Fruit fly (Drosophila melanogaster): ENCODE measurements around the gene SkpA.

Gene SkpA

DNA sequence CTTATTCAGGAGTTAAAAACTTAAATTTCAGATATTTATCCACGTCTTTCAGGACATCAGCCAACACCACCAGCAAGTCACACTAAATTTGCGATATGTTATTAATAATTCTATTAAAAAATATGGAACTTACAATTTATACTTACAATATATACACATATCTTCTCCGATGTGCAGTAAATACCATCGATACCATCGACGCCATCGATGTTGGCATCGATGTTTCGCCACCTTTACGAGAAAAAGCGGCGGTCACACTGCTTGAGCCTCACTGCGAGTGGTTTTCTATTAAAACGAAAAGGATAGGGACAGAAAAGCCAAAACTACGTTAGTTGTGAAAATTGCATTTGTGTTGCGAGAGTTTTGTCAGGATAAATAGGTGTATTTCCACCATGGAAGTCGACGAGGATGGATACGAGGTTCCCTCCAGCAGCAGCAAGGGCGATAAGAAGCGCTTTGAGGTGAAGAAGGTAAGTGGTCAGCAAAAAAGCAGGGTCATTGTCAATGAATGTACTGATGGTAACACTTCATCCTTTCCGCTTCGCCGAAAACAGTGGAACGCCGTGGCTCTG is 8.8 kb upstream of the SkpA start, which contains the start of gene Roc1a (continued):
- no peak for TF ChIP-seq CG32264 (GFP tag; optimal IDR thresholded peaks at IDR 0.05)
- TF ChIP-seq h (GFP tag; optimal IDR thresholded peaks at IDR 0.05), result no peak
- TF ChIP-seq Mio (GFP tag; optimal IDR thresholded peaks at IDR 0.05), result no peak
- no peak for TF ChIP-seq Vsx2 (GFP tag; optimal IDR thresholded peaks at IDR 0.05; ENCODE audit: partially characterized antibody)
- no peak for TF ChIP-seq Jra (GFP tag; optimal IDR thresholded peaks at IDR 0.05)
- TF ChIP-seq psq (GFP tag; optimal IDR thresholded peaks at IDR 0.05), result peak; percentile 21
- no peak for TF ChIP-seq N (GFP tag; optimal IDR thresholded peaks at IDR 0.05)
- TF ChIP-seq CG9705 (GFP tag; optimal IDR thresholded peaks at IDR 0.05), result no peak
- no peak for TF ChIP-seq Rel (GFP tag; optimal IDR thresholded peaks at IDR 0.05)
- TF ChIP-seq Rel (tag; optimal IDR thresholded peaks at IDR 0.05), result peak; percentile 33
- no peak for TF ChIP-seq Abd-B (GFP tag; optimal IDR thresholded peaks at IDR 0.05)

DNA sequence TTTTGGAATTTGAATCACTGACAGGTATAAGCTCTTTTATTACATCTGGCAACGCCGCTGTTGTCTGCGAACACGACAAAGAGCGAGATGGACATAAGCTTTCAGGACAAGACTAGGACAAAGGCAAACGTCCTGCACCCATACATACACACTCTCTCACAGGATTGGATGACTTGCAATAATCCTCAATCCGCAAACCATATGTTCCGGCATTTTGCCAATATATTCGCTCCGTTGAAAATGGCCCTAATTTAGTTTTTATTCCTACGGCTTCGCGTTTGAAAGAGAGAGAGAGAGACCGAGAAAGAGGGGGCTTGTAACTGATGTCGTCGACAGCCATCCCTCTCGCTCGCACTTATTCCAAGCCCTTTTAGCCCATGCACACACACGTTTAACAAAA is 1.7 kb upstream of the SkpA start:
- TF ChIP-seq ey (GFP tag; optimal IDR thresholded peaks at IDR 0.05) (no peak), Hr78 (GFP tag; optimal IDR thresholded peaks at IDR 0.05) (no peak), sage (GFP tag; optimal IDR thresholded peaks at IDR 0.05) (no peak), Dif (GFP tag; optimal IDR thresholded peaks at IDR 0.05; ENCODE audit: partially characterized antibody) (no peak), woc (GFP tag; optimal IDR thresholded peaks at IDR 0.05) (no peak), CG9705 (GFP tag; optimal IDR thresholded peaks at IDR 0.05) (no peak), pan (optimal IDR thresholded peaks at IDR 0.05) (no peak), jim (GFP tag; optimal IDR thresholded peaks at IDR 0.05) (no peak), dmrt93B (GFP tag; optimal IDR thresholded peaks at IDR 0.05) (no peak), h (GFP tag; optimal IDR thresholded peaks at IDR 0.05) (no peak), Hnf4 (GFP tag; optimal IDR thresholded peaks at IDR 0.05) (no peak), lola (GFP tag; optimal IDR thresholded peaks at IDR 0.05) (no peak), HLH106 (tag; optimal IDR thresholded peaks at IDR 0.05) (no peak), CrebA (GFP tag; optimal IDR thresholded peaks at IDR 0.05; ENCODE audit: borderline replicate concordance) (no peak), GATAd (GFP tag; optimal IDR thresholded peaks at IDR 0.05) (no peak), br (GFP tag; optimal IDR thresholded peaks at IDR 0.05) (no peak), Dfd (GFP tag; optimal IDR thresholded peaks at IDR 0.05) (no peak), dsf (GFP tag; optimal IDR thresholded peaks at IDR 0.05; ENCODE audit: borderline replicate concordance) (no peak), Abd-B (GFP tag; optimal IDR thresholded peaks at IDR 0.05) (no peak), OdsH (GFP tag; optimal IDR thresholded peaks at IDR 0.05) (no peak)

DNA sequence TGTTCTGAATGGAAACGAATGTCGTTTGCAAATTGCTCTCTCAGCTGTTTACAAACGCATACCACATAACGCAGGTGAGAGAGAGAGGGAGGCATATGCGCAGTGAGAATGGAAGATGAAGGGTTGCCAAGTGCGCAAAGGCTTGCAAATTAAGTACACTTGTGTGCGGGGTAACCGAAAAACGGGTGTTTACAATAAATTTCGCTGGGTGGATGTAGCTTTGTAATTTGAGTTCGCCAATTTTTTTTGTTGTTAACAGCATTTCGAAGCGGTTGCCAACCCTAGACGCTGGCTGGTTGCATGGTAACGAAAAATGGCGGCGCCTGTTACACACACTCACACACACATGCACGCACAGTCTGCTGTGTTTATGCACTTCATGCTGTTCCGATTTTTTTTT is 965 bp upstream of the SkpA start:
- TF ChIP-seq Hr83 (GFP tag; optimal IDR thresholded peaks at IDR 0.05; ENCODE audit: poor library complexity, severe bottlenecking), result peak; percentile 94
- TF ChIP-seq rgr (GFP tag; optimal IDR thresholded peaks at IDR 0.05), result peak; percentile 98
- TF ChIP-seq woc (GFP tag; optimal IDR thresholded peaks at IDR 0.05), result peak; percentile 93
- peak; percentile 83 for TF ChIP-seq dsf (GFP tag; optimal IDR thresholded peaks at IDR 0.05; ENCODE audit: borderline replicate concordance)
- no peak for TF ChIP-seq dl (GFP tag; optimal IDR thresholded peaks at IDR 0.05; ENCODE audit: insufficient read depth in 1 of 2, partially characterized antibody in 2 of 2)
- peak; percentile 93 for TF ChIP-seq psq (GFP tag; optimal IDR thresholded peaks at IDR 0.05)
- no peak for TF ChIP-seq brk (GFP tag; optimal IDR thresholded peaks at IDR 0.05)
- no peak for TF ChIP-seq GATAd (GFP tag; optimal IDR thresholded peaks at IDR 0.05)
- TF ChIP-seq Sp1 (GFP tag; optimal IDR thresholded peaks at IDR 0.05), result peak; percentile 97
- TF ChIP-seq Hr78 (GFP tag; optimal IDR thresholded peaks at IDR 0.05), result no peak
- TF ChIP-seq Vsx2 (GFP tag; optimal IDR thresholded peaks at IDR 0.05; ENCODE audit: partially characterized antibody), result no peak
- TF ChIP-seq tai (GFP tag; optimal IDR thresholded peaks at IDR 0.05), result no peak
- peak; percentile 97 for TF ChIP-seq fru (GFP tag; optimal IDR thresholded peaks at IDR 0.05)
- TF ChIP-seq ey (GFP tag; optimal IDR thresholded peaks at IDR 0.05), result peak; percentile 98
- TF ChIP-seq Hnf4 (GFP tag; optimal IDR thresholded peaks at IDR 0.05), result peak; percentile 98
- TF ChIP-seq Mio (GFP tag; optimal IDR thresholded peaks at IDR 0.05), result peak; percentile 87
- TF ChIP-seq HLH106 (tag; optimal IDR thresholded peaks at IDR 0.05), result peak; percentile 97
- no peak for TF ChIP-seq Dfd (GFP tag; optimal IDR thresholded peaks at IDR 0.05)
- TF ChIP-seq pan (optimal IDR thresholded peaks at IDR 0.05), result no peak
- peak; percentile 95 for TF ChIP-seq sv (GFP tag; optimal IDR thresholded peaks at IDR 0.05)
- no peak for TF ChIP-seq N (GFP tag; optimal IDR thresholded peaks at IDR 0.05)
- peak; percentile 20 for TF ChIP-seq Dif (GFP tag; optimal IDR thresholded peaks at IDR 0.05; ENCODE audit: partially characterized antibody)
- TF ChIP-seq CrebA (GFP tag; optimal IDR thresholded peaks at IDR 0.05; ENCODE audit: borderline replicate concordance), result no peak
- TF ChIP-seq lola (GFP tag; optimal IDR thresholded peaks at IDR 0.05), result no peak
- TF ChIP-seq usp (GFP tag; optimal IDR thresholded peaks at IDR 0.05), result no peak
- peak; percentile 95 for TF ChIP-seq OdsH (GFP tag; optimal IDR thresholded peaks at IDR 0.05)
- TF ChIP-seq sage (GFP tag; optimal IDR thresholded peaks at IDR 0.05), result peak; percentile 91
- peak; percentile 91 for TF ChIP-seq CG32264 (GFP tag; optimal IDR thresholded peaks at IDR 0.05)
- peak; percentile 98 for TF ChIP-seq h (GFP tag; optimal IDR thresholded peaks at IDR 0.05)
- TF ChIP-seq CG9705 (GFP tag; optimal IDR thresholded peaks at IDR 0.05), result peak; percentile 96
- no peak for TF ChIP-seq Myc (optimal IDR thresholded peaks at IDR 0.05)
- no peak for TF ChIP-seq Abd-B (GFP tag; optimal IDR thresholded peaks at IDR 0.05)
- TF ChIP-seq br (GFP tag; optimal IDR thresholded peaks at IDR 0.05), result peak; percentile 97
- TF ChIP-seq Rel (GFP tag; optimal IDR thresholded peaks at IDR 0.05), result peak; percentile 95
- TF ChIP-seq Rel (tag; optimal IDR thresholded peaks at IDR 0.05), result peak; percentile 94
- TF ChIP-seq foxo (GFP tag; optimal IDR thresholded peaks at IDR 0.05), result peak; percentile 82 to 98
- TF ChIP-seq dmrt93B (GFP tag; optimal IDR thresholded peaks at IDR 0.05), result peak; percentile 92
- TF ChIP-seq Jra (GFP tag; optimal IDR thresholded peaks at IDR 0.05), result peak; percentile 93
- TF ChIP-seq jim (GFP tag; optimal IDR thresholded peaks at IDR 0.05), result peak; percentile 11
